Fruit fly (Drosophila melanogaster): ENCODE results near the gene inaF-D.
A peak's percentile ranks its signal among the peaks of the same experiment; 100 is the strongest.

inaF-D gene

dm6 chrX:11775987-11776587, 47.2 kb upstream of the inaF-D start (continued):
- TF ChIP-seq lab (GFP tag; optimal IDR thresholded peaks at IDR 0.05) (peak; percentile 48), CG12659 (GFP tag; optimal IDR thresholded peaks at IDR 0.05) (peak; percentile 29), Rx (GFP tag; IDR thresholded peaks at IDR 0.05) (no peak), Dad (GFP tag; optimal IDR thresholded peaks at IDR 0.05) (no peak), CG1529 (GFP tag; optimal IDR thresholded peaks at IDR 0.05) (peak; percentile 50), Sox102F (GFP tag; optimal IDR thresholded peaks at IDR 0.05) (no peak), lov (optimal IDR thresholded peaks at IDR 0.05) (no peak), lov (GFP tag; IDR thresholded peaks at IDR 0.05) (no peak), CG9437 (GFP tag; optimal IDR thresholded peaks at IDR 0.05) (no peak), hkb (optimal IDR thresholded peaks at IDR 0.05) (no peak), hkb (GFP tag; IDR thresholded peaks at IDR 0.05) (0 out of 2 replicates have a peak, but pooled peaks have one; percentile 18), CG7839 (tag; optimal IDR thresholded peaks at IDR 0.05) (peak; percentile 61), stc (GFP tag; IDR thresholded peaks at IDR 0.05) (peak; percentile 36; the same call in 1 of the 2 replicates), klu (GFP tag; IDR thresholded peaks at IDR 0.05) (no peak), Ets65A (GFP tag) (peak; percentile 57), NK7.1 (GFP tag; optimal IDR thresholded peaks at IDR 0.05) (no peak), CG2875 (GFP tag; optimal IDR thresholded peaks at IDR 0.05) (peak; percentile 66), CG10274 (GFP tag; optimal IDR thresholded peaks at IDR 0.05) (no peak), NC2β (GFP tag; optimal IDR thresholded peaks at IDR 0.05) (peak; percentile 46), HmgD (GFP tag; optimal IDR thresholded peaks at IDR 0.05) (no peak), mam (GFP tag; optimal IDR thresholded peaks at IDR 0.05) (peak; percentile 1), tup (GFP tag; optimal IDR thresholded peaks at IDR 0.05) (no peak), CG14441 (GFP tag; IDR thresholded peaks at IDR 0.05) (0 out of 2 replicates have a peak, but pooled peaks have one; percentile 17), Nf-YA (GFP tag; IDR thresholded peaks at IDR 0.05) (0 out of 2 replicates have a peak, but pooled peaks have one; percentile 11), her (GFP tag; optimal IDR thresholded peaks at IDR 0.05) (no peak), dpn (GFP tag; optimal IDR thresholded peaks at IDR 0.05) (peak in 1 of 2 experiments; percentile 50), CG10979 (tag; optimal IDR thresholded peaks at IDR 0.05) (peak; percentile 82), ro (GFP tag; IDR thresholded peaks at IDR 0.05) (no peak), row (GFP tag; IDR thresholded peaks at IDR 0.05) (peak; percentile 74), CG6765 (GFP tag; optimal IDR thresholded peaks at IDR 0.05) (no peak), ranshi (GFP tag; IDR thresholded peaks at IDR 0.05) (peak; percentile 34; the same call in 1 of the 2 replicates), pho (GFP tag; optimal IDR thresholded peaks at IDR 0.05) (no peak), ATbp (GFP tag; optimal IDR thresholded peaks at IDR 0.05) (peak; percentile 62), NC2α (GFP tag; optimal IDR thresholded peaks at IDR 0.05) (peak; percentile 16), CG17829 (tag; optimal IDR thresholded peaks at IDR 0.05) (peak; percentile 80), nom (GFP tag; optimal IDR thresholded peaks at IDR 0.05) (peak; percentile 92), zfh1 (GFP tag; IDR thresholded peaks at IDR 0.05) (peak; percentile 73), Gsc (GFP tag; IDR thresholded peaks at IDR 0.05) (peak; percentile 47; the same call in 1 of the 2 replicates), CG34224 (GFP tag; IDR thresholded peaks at IDR 0.05; ENCODE audit: partially characterized antibody) (no peak), CG11247 (GFP tag; IDR thresholded peaks at IDR 0.05) (no peak), PHDP (tag; optimal IDR thresholded peaks at IDR 0.05) (no peak), sr (GFP tag; IDR thresholded peaks at IDR 0.05) (no peak), CG11695 (GFP tag; IDR thresholded peaks at IDR 0.05) (no peak), eyg (GFP tag; optimal IDR thresholded peaks at IDR 0.05) (peak; percentile 2), da (GFP tag; optimal IDR thresholded peaks at IDR 0.05) (no peak), Ets97D (GFP tag; optimal IDR thresholded peaks at IDR 0.05) (no peak), exex (tag; optimal IDR thresholded peaks at IDR 0.05) (no peak), Fer2 (tag; optimal IDR thresholded peaks at IDR 0.05) (no peak), CG7556 (GFP tag; optimal IDR thresholded peaks at IDR 0.05) (peak; percentile 59), CG12219 (GFP tag; optimal IDR thresholded peaks at IDR 0.05) (peak; percentile 34), CG15011 (GFP tag; optimal IDR thresholded peaks at IDR 0.05) (peak; percentile 2)

Data from whole organism, embryonic.